Fruit fly (Drosophila melanogaster) whole organism, embryonic: ENCODE measurements around the gene DopEcR.

Source experiments
- ATbp ChIP-seq: fragments of 200-800 bp; sonication (Bioruptor generic); optimal IDR thresholded peaks from 2 replicates; lab custom pipeline; 2017; ENCODE audit warnings: missing biosample characterization, mild to moderate bottlenecking, missing genetic modification characterization, missing genetic modification reagents
- CG1024 ChIP-seq: fragments of 200-800 bp; sonication (Bioruptor generic); IDR thresholded peaks from 2 replicates; pipeline ENCODE4 v1.3.6; 2022; ENCODE audit warnings: missing biosample characterization, missing genetic modification characterization
- CG10979 ChIP-seq: fragments of 200-800 bp; sonication (Bioruptor generic); optimal IDR thresholded peaks from 2 replicates; lab custom pipeline; 2018; ENCODE audit warnings: missing biosample characterization, mild to moderate bottlenecking, missing genetic modification characterization, moderate library complexity
- CG11695 ChIP-seq: fragments of 200-800 bp; sonication (Bioruptor generic); IDR thresholded peaks from 3 replicates; pipeline ENCODE4 v1.3.6; 2022; ENCODE audit warnings: missing biosample characterization, missing genetic modification characterization
- CG12071 ChIP-seq: fragments of 200-800 bp; sonication (Bioruptor generic); optimal IDR thresholded peaks from 3 replicates; lab custom pipeline; 2018; ENCODE audit warnings: missing biosample characterization, mild to moderate bottlenecking, missing genetic modification characterization
- CG12744 ChIP-seq: fragments of 200-800 bp; sonication (Bioruptor generic); optimal IDR thresholded peaks from 2 replicates; lab custom pipeline; 2016; ENCODE audit warnings: missing biosample characterization, missing genetic modification characterization
- CG14050 ChIP-seq: fragments of 200-800 bp; sonication (Bioruptor generic); IDR thresholded peaks from 3 replicates; pipeline ENCODE4 v1.3.6; 2022; ENCODE audit warnings: missing biosample characterization, missing genetic modification characterization
- CG14860 ChIP-seq: fragments of 200-800 bp; sonication (Bioruptor generic); IDR thresholded peaks from 3 replicates; pipeline ENCODE4 v1.3.6; 2022; ENCODE audit warnings: missing biosample characterization, missing genetic modification characterization; ENCODE audit not compliant: partially characterized antibody
- CG15011 ChIP-seq: fragments of 200-800 bp; sonication (Bioruptor generic); optimal IDR thresholded peaks from 3 replicates; lab custom pipeline; 2018; ENCODE audit warnings: missing biosample characterization, mild to moderate bottlenecking, missing genetic modification characterization
- CG16813 ChIP-seq: fragments of 200-800 bp; sonication (Bioruptor generic); IDR thresholded peaks from 3 replicates; pipeline ENCODE4 v1.3.6; 2022; ENCODE audit warnings: missing biosample characterization, missing genetic modification characterization; ENCODE audit not compliant: partially characterized antibody
- CG17912 ChIP-seq: fragments of 200-800 bp; sonication (Bioruptor generic); optimal IDR thresholded peaks from 2 replicates; lab custom pipeline; 2018; ENCODE audit warnings: missing biosample characterization, mild to moderate bottlenecking, missing genetic modification characterization
- CG1792 ChIP-seq: fragments of 200-800 bp; sonication (Bioruptor generic); optimal IDR thresholded peaks from 2 replicates; lab custom pipeline; 2016; ENCODE audit warnings: missing biosample characterization, missing genetic modification characterization
- CG18011 ChIP-seq: fragments of 200-800 bp; sonication (Bioruptor generic); optimal IDR thresholded peaks from 2 replicates; lab custom pipeline; 2017; ENCODE audit warnings: missing biosample characterization, missing genetic modification characterization, mild to moderate bottlenecking, moderate library complexity, missing genotype
- CG31441 ChIP-seq: fragments of 200-800 bp; sonication (Bioruptor generic); IDR thresholded peaks from 2 replicates; pipeline ENCODE4 v1.3.6; 2022; ENCODE audit warnings: missing biosample characterization, missing genetic modification characterization
- CG3163 ChIP-seq: fragments of 200-800 bp; sonication (Bioruptor generic); optimal IDR thresholded peaks from 3 replicates; lab custom pipeline; 2016; ENCODE audit warnings: missing biosample characterization, missing genetic modification characterization
- CG34376 ChIP-seq: fragments of 200-800 bp; sonication (Bioruptor generic); optimal IDR thresholded peaks from 2 replicates; lab custom pipeline; 2018; ENCODE audit warnings: missing biosample characterization, mild to moderate bottlenecking, missing genetic modification characterization
- CG6654 ChIP-seq: fragments of 200-800 bp; sonication (Bioruptor generic); optimal IDR thresholded peaks from 2 replicates; lab custom pipeline; 2017; ENCODE audit warnings: missing biosample characterization, mild to moderate bottlenecking, missing genetic modification characterization
- CG7786 ChIP-seq: fragments of 200-800 bp; sonication (Bioruptor generic); optimal IDR thresholded peaks from 2 replicates; lab custom pipeline; 2016; ENCODE audit warnings: missing biosample characterization, missing genetic modification characterization
- CG9437 ChIP-seq: fragments of 200-800 bp; sonication (Bioruptor generic); optimal IDR thresholded peaks from 2 replicates; lab custom pipeline; 2018; ENCODE audit warnings: missing biosample characterization, mild to moderate bottlenecking, missing genetic modification characterization
- Dbx ChIP-seq: fragments of 200-800 bp; sonication (Bioruptor generic); IDR thresholded peaks from 3 replicates; pipeline ENCODE4 v1.3.6; 2022; ENCODE audit warnings: missing biosample characterization, missing genetic modification characterization
- Dfd ChIP-seq, 2 experiments: fragments of >200 bp; optimal IDR thresholded peaks; 2 replicates each; lab custom pipeline; 2017; ENCODE audit warnings: missing biosample characterization in 2 of 2, missing genetic modification characterization in 2 of 2
- Eip74EF ChIP-seq, 2 experiments: fragments of 200-800 bp in 1 of 2; fragments of >200 bp in 1 of 2; sonication (Bioruptor generic) in 1 of 2; optimal IDR thresholded peaks; 2 replicates each; lab custom pipeline; 2017 to 2019; ENCODE audit warnings: missing biosample characterization in 2 of 2, missing genetic modification characterization in 2 of 2, mild to moderate bottlenecking in 1 of 2, moderate library complexity in 1 of 2
- Elba2 ChIP-seq: fragments of 200-800 bp; sonication (Bioruptor generic); optimal IDR thresholded peaks from 3 replicates; lab custom pipeline; 2016; ENCODE audit warnings: missing biosample characterization, missing genetic modification characterization
- H15 ChIP-seq: fragments of 200-800 bp; sonication (Bioruptor generic); IDR thresholded peaks from 3 replicates; pipeline ENCODE4 v1.3.6; 2022; ENCODE audit warnings: missing biosample characterization, missing genetic modification characterization
- Hmr ChIP-seq: fragments of 200-800 bp; sonication (Bioruptor generic); optimal IDR thresholded peaks from 3 replicates; lab custom pipeline; 2017; ENCODE audit warnings: mild to moderate bottlenecking, missing biosample characterization, missing genetic modification reagents, missing genetic modification characterization
- Hmx ChIP-seq: fragments of 200-800 bp; sonication (Bioruptor generic); optimal IDR thresholded peaks from 2 replicates; lab custom pipeline; 2016; ENCODE audit warnings: missing biosample characterization, missing genetic modification characterization
- Lim3 ChIP-seq: fragments of 200-800 bp; sonication (Bioruptor generic); IDR thresholded peaks from 2 replicates; pipeline ENCODE4 v1.3.6; 2022; ENCODE audit warnings: missing biosample characterization, missing genetic modification characterization
- Opbp ChIP-seq: fragments of 200-800 bp; sonication (Bioruptor generic); IDR thresholded peaks from 3 replicates; pipeline ENCODE4 v1.3.6; 2022; ENCODE audit warnings: missing biosample characterization, missing genetic modification characterization; ENCODE audit not compliant: partially characterized antibody
- Usf ChIP-seq: fragments of 200-800 bp; sonication (Bioruptor generic); optimal IDR thresholded peaks from 2 replicates; lab custom pipeline; 2017; ENCODE audit warnings: missing genotype, missing biosample characterization, missing genetic modification characterization
- abd-A ChIP-seq: fragments of 200-800 bp; sonication (Bioruptor generic); optimal IDR thresholded peaks from 3 replicates; lab custom pipeline; 2019; ENCODE audit warnings: missing biosample characterization, mild to moderate bottlenecking, missing genetic modification characterization, moderate library complexity
- ac ChIP-seq: fragments of 200-800 bp; sonication (Bioruptor generic); optimal IDR thresholded peaks from 3 replicates; lab custom pipeline; 2017; ENCODE audit warnings: missing biosample characterization, mild to moderate bottlenecking, missing genetic modification characterization
- al ChIP-seq: fragments of 200-800 bp; sonication (Bioruptor generic); IDR thresholded peaks from 2 replicates; pipeline ENCODE4 v1.3.6; 2022; ENCODE audit warnings: missing biosample characterization, missing genetic modification characterization
- bab2 ChIP-seq: fragments of 200-800 bp; sonication (Bioruptor generic); optimal IDR thresholded peaks from 2 replicates; lab custom pipeline; 2016; ENCODE audit warnings: missing biosample characterization, missing genetic modification characterization
- bcd ChIP-seq: fragments of 200-800 bp; sonication (Bioruptor generic); optimal IDR thresholded peaks from 2 replicates; lab custom pipeline; 2017; ENCODE audit warnings: missing biosample characterization, mild to moderate bottlenecking, missing genetic modification characterization
- br ChIP-seq: fragments of >200 bp; optimal IDR thresholded peaks from 2 replicates; lab custom pipeline; 2017
- corto ChIP-seq: fragments of 200-800 bp; sonication (Bioruptor generic); optimal IDR thresholded peaks from 2 replicates; lab custom pipeline; 2016; ENCODE audit warnings: missing biosample characterization, mild to moderate bottlenecking, missing genetic modification characterization, moderate library complexity
- emc ChIP-seq: fragments of 200-800 bp; sonication (Bioruptor generic); optimal IDR thresholded peaks from 2 replicates; lab custom pipeline; 2016; ENCODE audit warnings: missing biosample characterization, missing genetic modification characterization
- gem ChIP-seq: fragments of 200-800 bp; sonication (Bioruptor generic); optimal IDR thresholded peaks from 2 replicates; lab custom pipeline; 2019; ENCODE audit warnings: missing biosample characterization, mild to moderate bottlenecking, missing genetic modification characterization, moderate library complexity
- lov ChIP-seq, 2 experiments: fragments of 200-800 bp in 1 of 2; fragments of >200 bp in 1 of 2; sonication (Bioruptor generic) in 1 of 2; IDR thresholded peaks in 1 of 2; optimal IDR thresholded peaks in 1 of 2; 2 replicates in 1 of 2; 3 replicates in 1 of 2; pipeline versions ENCODE4 v1.3.6 to Lab custom; 2017 to 2022; ENCODE audit warnings: missing biosample characterization in 1 of 2, missing genetic modification characterization in 1 of 2
- maf-S ChIP-seq: fragments of 200-800 bp; sonication (Bioruptor generic); optimal IDR thresholded peaks from 2 replicates; lab custom pipeline; 2016; ENCODE audit warnings: missing biosample characterization, missing genetic modification characterization
- oc ChIP-seq: fragments of 200-800 bp; sonication (Bioruptor generic); optimal IDR thresholded peaks from 2 replicates; lab custom pipeline; 2018; ENCODE audit warnings: missing biosample characterization, mild to moderate bottlenecking, missing genetic modification characterization, moderate library complexity
- phol ChIP-seq: fragments of 200-800 bp; sonication (Bioruptor generic); optimal IDR thresholded peaks from 3 replicates; lab custom pipeline; 2018; ENCODE audit warnings: missing biosample characterization, mild to moderate bottlenecking, missing genetic modification characterization, moderate library complexity
- sens-2 ChIP-seq: fragments of 200-800 bp; sonication (Bioruptor generic); IDR thresholded peaks from 2 replicates; pipeline ENCODE4 v1.3.6; 2022; ENCODE audit warnings: missing biosample characterization, missing genetic modification characterization
- seq ChIP-seq: fragments of 200-800 bp; sonication (Bioruptor generic); IDR thresholded peaks from 2 replicates; pipeline ENCODE4 v1.3.6; 2022; ENCODE audit warnings: missing biosample characterization, missing genetic modification characterization
- shn ChIP-seq: fragments of 200-800 bp; sonication (Bioruptor generic); optimal IDR thresholded peaks from 3 replicates; lab custom pipeline; 2016; ENCODE audit warnings: missing biosample characterization, missing genetic modification characterization
- sim ChIP-seq: fragments of 200-800 bp; sonication (Bioruptor generic); IDR thresholded peaks from 2 replicates; pipeline ENCODE4 v1.3.6; 2022; ENCODE audit warnings: missing biosample characterization, missing genetic modification characterization
- sqz ChIP-seq: fragments of 200-800 bp; sonication (Bioruptor generic); optimal IDR thresholded peaks from 3 replicates; lab custom pipeline; 2018; ENCODE audit warnings: missing biosample characterization, mild to moderate bottlenecking, missing genetic modification characterization
- sr ChIP-seq: fragments of 200-800 bp; sonication (Bioruptor generic); IDR thresholded peaks from 3 replicates; pipeline ENCODE4 v1.3.6; 2022; ENCODE audit warnings: missing biosample characterization, missing genetic modification characterization
- sug ChIP-seq: fragments of 200-800 bp; optimal IDR thresholded peaks from 2 replicates; lab custom pipeline; 2019; ENCODE audit warnings: missing biosample characterization, mild to moderate bottlenecking, missing genetic modification characterization, moderate library complexity
- ttk ChIP-seq: fragments of 200-800 bp; sonication (Bioruptor generic); IDR thresholded peaks from 2 replicates; pipeline ENCODE4 v2.1.2; 2022; ENCODE audit warnings: missing biosample characterization, missing genetic modification characterization
- wek ChIP-seq: fragments of 200-800 bp; sonication (Bioruptor generic); optimal IDR thresholded peaks from 3 replicates; lab custom pipeline; 2018; ENCODE audit warnings: missing biosample characterization, mild to moderate bottlenecking, missing genetic modification characterization, moderate library complexity
- yki ChIP-seq: fragments of >200 bp; optimal IDR thresholded peaks from 3 replicates; lab custom pipeline; 2018

Gene DopEcR

DNA sequence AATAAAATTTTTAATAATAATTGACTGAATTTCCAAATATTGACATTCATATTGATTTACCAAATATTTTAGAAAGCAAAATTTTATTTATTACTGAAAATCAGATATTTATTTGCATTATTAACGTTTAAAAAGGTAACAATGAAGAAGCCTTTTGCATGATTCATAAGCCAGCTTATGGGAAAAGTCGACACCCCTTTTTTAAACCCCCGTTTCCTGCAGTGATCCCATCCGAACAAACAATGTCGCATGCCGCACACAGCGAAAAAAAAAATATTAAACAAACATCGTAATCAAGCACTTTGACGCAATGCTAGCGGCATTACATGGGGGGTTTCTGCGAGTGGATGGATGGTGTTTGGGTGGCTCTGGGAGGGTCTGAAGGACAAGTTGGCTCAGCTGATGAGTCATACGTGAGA is 26.5 kb downstream of the DopEcR start (continued):
- TF ChIP-seq CG12071 (GFP tag; lab: Kevin White, UChicago): peak; percentile 65
- no peak for TF ChIP-seq maf-S (GFP tag; lab: Kevin White, UChicago)
- no peak for TF ChIP-seq CG1024 (GFP tag; lab: Robert Waterston, UW)
- no peak for TF ChIP-seq Dfd (GFP tag; optimal IDR thresholded peaks at IDR 0.05; lab: Kevin White, UChicago)
- no peak for TF ChIP-seq sens-2 (GFP tag; lab: Robert Waterston, UW)
- peak; percentile 22 for TF ChIP-seq CG1792 (GFP tag; lab: Kevin White, UChicago)
- peak; percentile 38 for TF ChIP-seq shn (GFP tag; lab: Kevin White, UChicago)
- no peak for TF ChIP-seq yki (lab: Kevin White, UChicago)
- TF ChIP-seq emc: no peak
- TF ChIP-seq ac (GFP tag; lab: Kevin White, UChicago): no peak
- no peak for TF ChIP-seq Opbp
- TF ChIP-seq CG6654 (GFP tag; lab: Kevin White, UChicago): no peak
- no peak for TF ChIP-seq CG11695 (GFP tag; lab: Robert Waterston, UW)
- no peak for TF ChIP-seq CG17912 (GFP tag; lab: Kevin White, UChicago)
- no peak for TF ChIP-seq CG14050 (GFP tag; lab: Robert Waterston, UW)
- TF ChIP-seq CG34376: no peak
- peak; percentile 69 for TF ChIP-seq gem (tag; lab: Kevin White, UChicago)
- TF ChIP-seq H15 (GFP tag; lab: Robert Waterston, UW): no peak
- peak; percentile 44 for TF ChIP-seq CG7786 (GFP tag; lab: Kevin White, UChicago)
- peak; percentile 53 for TF ChIP-seq sqz (GFP tag; lab: Kevin White, UChicago)
- peak; percentile 29; the same call in 1 of the 3 replicates for TF ChIP-seq Dbx
- TF ChIP-seq CG14860: no peak
- TF ChIP-seq bab2 (GFP tag; lab: Kevin White, UChicago): peak; percentile 20
- TF ChIP-seq Hmx (GFP tag; lab: Kevin White, UChicago): no peak
- no peak for TF ChIP-seq Eip74EF (GFP tag; optimal IDR thresholded peaks at IDR 0.05; lab: Kevin White, UChicago)
- no peak for TF ChIP-seq ttk (GFP tag; lab: Robert Waterston, UW)
- peak; percentile 37 for TF ChIP-seq CG9437 (GFP tag; lab: Kevin White, UChicago)
- TF ChIP-seq CG16813 (GFP tag; lab: Robert Waterston, UW): no peak
- no peak for TF ChIP-seq corto (GFP tag; lab: Kevin White, UChicago)
- TF ChIP-seq Lim3 (GFP tag; lab: Robert Waterston, UW): no peak
- TF ChIP-seq sr: no peak
- TF ChIP-seq seq (GFP tag; lab: Robert Waterston, UW): no peak
- TF ChIP-seq oc: peak; percentile 59
- TF ChIP-seq al: no peak
- TF ChIP-seq Usf (GFP tag; lab: Kevin White, UChicago): no peak
- TF ChIP-seq CG31441 (GFP tag; lab: Robert Waterston, UW): peak; percentile 53
- no peak for TF ChIP-seq CG3163 (GFP tag; lab: Kevin White, UChicago)
- TF ChIP-seq lov (optimal IDR thresholded peaks at IDR 0.05; lab: Kevin White, UChicago): no peak
- 0 out of 3 replicates have a peak, but pooled peaks have one; percentile 8 for TF ChIP-seq lov (GFP tag; IDR thresholded peaks at IDR 0.05; lab: Robert Waterston, UW)
- TF ChIP-seq bcd: peak; percentile 46
- TF ChIP-seq abd-A: peak; percentile 63
- no peak for TF ChIP-seq CG15011 (GFP tag; lab: Kevin White, UChicago)
- no peak for TF ChIP-seq wek
- no peak for TF ChIP-seq CG12744 (GFP tag; lab: Kevin White, UChicago)
- no peak for TF ChIP-seq br (lab: Kevin White, UChicago)
- no peak for TF ChIP-seq phol (tag; lab: Kevin White, UChicago)
- TF ChIP-seq ATbp (GFP tag; lab: Kevin White, UChicago): peak; percentile 69
- TF ChIP-seq Elba2: no peak
- TF ChIP-seq sim (GFP tag; lab: Robert Waterston, UW): no peak
- TF ChIP-seq CG10979: no peak
- TF ChIP-seq Hmr (GFP tag; lab: Kevin White, UChicago): peak; percentile 71
- TF ChIP-seq sug (tag; lab: Kevin White, UChicago): peak; percentile 7
- no peak for TF ChIP-seq CG18011 (GFP tag; lab: Kevin White, UChicago)
